Fruit fly (Drosophila melanogaster): Measurements from ENCODE around the gene CG42327.

CG42327 gene

dm6 chr3R:11619709-11620409 is 36.1 kb upstream of the CG42327 start, which contains the start of the genes Jupiter and CG14710 (continued):
- TF ChIP-seq CG14710 (tag; optimal IDR thresholded peaks at IDR 0.05) (peak; percentile 93), tup (GFP tag; optimal IDR thresholded peaks at IDR 0.05) (peak; percentile 18), toy (GFP tag; IDR thresholded peaks at IDR 0.05) (no peak), ERR (GFP tag; optimal IDR thresholded peaks at IDR 0.05) (peak; percentile 78), CG12071 (GFP tag; optimal IDR thresholded peaks at IDR 0.05) (no peak), bsh (GFP tag; optimal IDR thresholded peaks at IDR 0.05) (peak; percentile 15 to 51), Neu2 (GFP tag; optimal IDR thresholded peaks at IDR 0.05; ENCODE audit: borderline replicate concordance) (no peak), CG8478 (optimal IDR thresholded peaks at IDR 0.05) (no peak), usp (GFP tag; optimal IDR thresholded peaks at IDR 0.05) (no peak), CG15479 (GFP tag; optimal IDR thresholded peaks at IDR 0.05) (peak; percentile 4), sc (optimal IDR thresholded peaks at IDR 0.05) (no peak), sc (GFP tag; optimal IDR thresholded peaks at IDR 0.05) (no peak), CG11695 (GFP tag; IDR thresholded peaks at IDR 0.05) (no peak), CG10979 (tag; optimal IDR thresholded peaks at IDR 0.05) (peak; percentile 30), ttk (GFP tag; IDR thresholded peaks at IDR 0.05) (peak; percentile 47; the same call in 1 of the 2 replicates), CG9876 (GFP tag; optimal IDR thresholded peaks at IDR 0.05) (peak; percentile 71), CG17829 (tag; optimal IDR thresholded peaks at IDR 0.05) (peak; percentile 76), CG17385 (GFP tag; optimal IDR thresholded peaks at IDR 0.05) (no peak), TFAM (GFP tag; optimal IDR thresholded peaks at IDR 0.05) (no peak), dan (GFP tag; IDR thresholded peaks at IDR 0.05) (no peak), jumu (GFP tag; optimal IDR thresholded peaks at IDR 0.05) (peak; percentile 85), gem (tag; optimal IDR thresholded peaks at IDR 0.05) (peak; percentile 74), Aef1 (GFP tag; IDR thresholded peaks at IDR 0.05) (peak; percentile 77), unc-4 (GFP tag; IDR thresholded peaks at IDR 0.05; ENCODE audit: partially characterized antibody) (0 out of 2 replicates have a peak, but pooled peaks have one; percentile 30), CG10366 (GFP tag; IDR thresholded peaks at IDR 0.05) (peak; percentile 57), CG7928 (GFP tag; optimal IDR thresholded peaks at IDR 0.05) (peak; percentile 29), HLH3B (GFP tag; IDR thresholded peaks at IDR 0.05) (peak; percentile 77), CG2712 (tag; optimal IDR thresholded peaks at IDR 0.05) (peak; percentile 78), CG10321 (GFP tag; IDR thresholded peaks at IDR 0.05) (no peak), lov (optimal IDR thresholded peaks at IDR 0.05) (no peak), lov (GFP tag; IDR thresholded peaks at IDR 0.05) (0 out of 3 replicates have a peak, but pooled peaks have one; percentile 60), wdn (GFP tag; IDR thresholded peaks at IDR 0.05) (0 out of 2 replicates have a peak, but pooled peaks have one; percentile 37), CG14860 (GFP tag; IDR thresholded peaks at IDR 0.05; ENCODE audit: partially characterized antibody) (no peak), CG16863 (GFP tag; optimal IDR thresholded peaks at IDR 0.05) (peak; percentile 23), esg (GFP tag; conservative IDR thresholded peaks at IDR 0.05) (peak; percentile 31; the same call in 1 of the 2 replicates), Atf-2 (GFP tag; optimal IDR thresholded peaks at IDR 0.05) (peak; percentile 42), CG8765 (GFP tag; IDR thresholded peaks at IDR 0.05) (peak; percentile 69; the same call in 1 of the 2 replicates), CG31224 (GFP tag; IDR thresholded peaks at IDR 0.05) (no peak), CG1647 (GFP tag; optimal IDR thresholded peaks at IDR 0.05) (peak; percentile 33), BEAF-32 (GFP tag; optimal IDR thresholded peaks at IDR 0.05) (peak; percentile 58), CG17361 (GFP tag; IDR thresholded peaks at IDR 0.05) (peak; percentile 39; the same call in 1 of the 3 replicates), kay (GFP tag; optimal IDR thresholded peaks at IDR 0.05) (peak; percentile 45), CG4328 (GFP tag; optimal IDR thresholded peaks at IDR 0.05) (peak; percentile 1), wor (GFP tag; IDR thresholded peaks at IDR 0.05) (no peak), CG13775 (GFP tag; optimal IDR thresholded peaks at IDR 0.05) (peak; percentile 55), tna (GFP tag; IDR thresholded peaks at IDR 0.05; ENCODE audit: partially characterized antibody) (no peak), ase (GFP tag; IDR thresholded peaks at IDR 0.05) (no peak), CG4404 (GFP tag; IDR thresholded peaks at IDR 0.05) (peak; percentile 57), CG17359 (tag; optimal IDR thresholded peaks at IDR 0.05) (peak; percentile 50), CG2129 (GFP tag; IDR thresholded peaks at IDR 0.05; ENCODE audit: partially characterized antibody) (no peak)
